Fruit fly (Drosophila melanogaster): ENCODE data around the gene Cpr72Ea.

dm6 chr3L:16337739-16338138 lies 24.7 kb upstream of the Cpr72Ea start:
- no peak for TF ChIP-seq dsf (GFP tag; optimal IDR thresholded peaks at IDR 0.05; ENCODE audit: borderline replicate concordance)
- TF ChIP-seq CG32264 (GFP tag; optimal IDR thresholded peaks at IDR 0.05): no peak
- no peak for TF ChIP-seq psq (GFP tag; optimal IDR thresholded peaks at IDR 0.05)
- no peak for TF ChIP-seq CG9705 (GFP tag; optimal IDR thresholded peaks at IDR 0.05)
- no peak for TF ChIP-seq ey (GFP tag; optimal IDR thresholded peaks at IDR 0.05)
- no peak for TF ChIP-seq pan (optimal IDR thresholded peaks at IDR 0.05)
- TF ChIP-seq h (GFP tag; optimal IDR thresholded peaks at IDR 0.05): no peak
- no peak for TF ChIP-seq Rel (GFP tag; optimal IDR thresholded peaks at IDR 0.05)
- no peak for TF ChIP-seq Rel (tag; optimal IDR thresholded peaks at IDR 0.05)
- TF ChIP-seq Hr78 (GFP tag; optimal IDR thresholded peaks at IDR 0.05): no peak
- TF ChIP-seq woc (GFP tag; optimal IDR thresholded peaks at IDR 0.05): no peak
- TF ChIP-seq Abd-B (GFP tag; optimal IDR thresholded peaks at IDR 0.05): no peak
- no peak for TF ChIP-seq Dfd (GFP tag; optimal IDR thresholded peaks at IDR 0.05)
